Fruit fly (Drosophila melanogaster): ENCODE data around the gene CG42366.

Gene CG42366

dm6 chr2L:9919949-9920348 lies 5.0 kb upstream of the CG42366 start, which contains the start of gene CG4594:
Gene CG4594 (plus strand): TSS chr2L:9920160.
- TF ChIP-seq Vsx2 (GFP tag; optimal IDR thresholded peaks at IDR 0.05; ENCODE audit: partially characterized antibody) (no peak), sage (GFP tag; optimal IDR thresholded peaks at IDR 0.05) (peak; percentile 41), br (GFP tag; optimal IDR thresholded peaks at IDR 0.05) (no peak)

dm6 chr2L:9921401-9921800 lies 3.6 kb upstream of the CG42366 start, which contains the start of gene CG4592:
Gene CG4592 (plus strand): TSS chr2L:9921633.
- no peak for TF ChIP-seq Dif (GFP tag; optimal IDR thresholded peaks at IDR 0.05; ENCODE audit: partially characterized antibody)
- no peak for TF ChIP-seq N (GFP tag; optimal IDR thresholded peaks at IDR 0.05)
- TF ChIP-seq Hnf4 (GFP tag; optimal IDR thresholded peaks at IDR 0.05), result no peak
- no peak for TF ChIP-seq lola (GFP tag; optimal IDR thresholded peaks at IDR 0.05)
- peak; percentile 52 for TF ChIP-seq woc (GFP tag; optimal IDR thresholded peaks at IDR 0.05)
- TF ChIP-seq pan (optimal IDR thresholded peaks at IDR 0.05), result no peak
- TF ChIP-seq tai (GFP tag; optimal IDR thresholded peaks at IDR 0.05), result no peak
- peak; percentile 43 for TF ChIP-seq CG9705 (GFP tag; optimal IDR thresholded peaks at IDR 0.05)
- TF ChIP-seq fru (GFP tag; optimal IDR thresholded peaks at IDR 0.05), result no peak
- peak; percentile 25 for TF ChIP-seq dmrt93B (GFP tag; optimal IDR thresholded peaks at IDR 0.05)
- no peak for TF ChIP-seq dl (GFP tag; optimal IDR thresholded peaks at IDR 0.05; ENCODE audit: insufficient read depth in 1 of 2, partially characterized antibody in 2 of 2)
- TF ChIP-seq jim (GFP tag; optimal IDR thresholded peaks at IDR 0.05), result no peak
- no peak for TF ChIP-seq Dfd (GFP tag; optimal IDR thresholded peaks at IDR 0.05)
- TF ChIP-seq Vsx2 (GFP tag; optimal IDR thresholded peaks at IDR 0.05; ENCODE audit: partially characterized antibody), result no peak
- TF ChIP-seq ey (GFP tag; optimal IDR thresholded peaks at IDR 0.05), result no peak
- TF ChIP-seq Hr83 (GFP tag; optimal IDR thresholded peaks at IDR 0.05; ENCODE audit: poor library complexity, severe bottlenecking), result peak; percentile 60
- no peak for TF ChIP-seq Mio (GFP tag; optimal IDR thresholded peaks at IDR 0.05)
- TF ChIP-seq br (GFP tag; optimal IDR thresholded peaks at IDR 0.05), result peak; percentile 73
- peak; percentile 43 for TF ChIP-seq sv (GFP tag; optimal IDR thresholded peaks at IDR 0.05)
- peak in 1 of 2 experiments; percentile 81 for TF ChIP-seq foxo (GFP tag; optimal IDR thresholded peaks at IDR 0.05)
- TF ChIP-seq dsf (GFP tag; optimal IDR thresholded peaks at IDR 0.05; ENCODE audit: borderline replicate concordance), result no peak
- TF ChIP-seq psq (GFP tag; optimal IDR thresholded peaks at IDR 0.05), result peak; percentile 39
- TF ChIP-seq brk (GFP tag; optimal IDR thresholded peaks at IDR 0.05), result no peak
- TF ChIP-seq GATAd (GFP tag; optimal IDR thresholded peaks at IDR 0.05), result no peak
- TF ChIP-seq Rel (GFP tag; optimal IDR thresholded peaks at IDR 0.05), result no peak
- TF ChIP-seq Rel (tag; optimal IDR thresholded peaks at IDR 0.05), result no peak
- no peak for TF ChIP-seq Hr78 (GFP tag; optimal IDR thresholded peaks at IDR 0.05)
- TF ChIP-seq Jra (GFP tag; optimal IDR thresholded peaks at IDR 0.05), result peak; percentile 26
- no peak for TF ChIP-seq Myc (optimal IDR thresholded peaks at IDR 0.05)
- no peak for TF ChIP-seq sage (GFP tag; optimal IDR thresholded peaks at IDR 0.05)
- TF ChIP-seq HLH106 (tag; optimal IDR thresholded peaks at IDR 0.05), result peak; percentile 73
- peak; percentile 78 for TF ChIP-seq h (GFP tag; optimal IDR thresholded peaks at IDR 0.05)
- no peak for TF ChIP-seq Abd-B (GFP tag; optimal IDR thresholded peaks at IDR 0.05)
- TF ChIP-seq CrebA (GFP tag; optimal IDR thresholded peaks at IDR 0.05; ENCODE audit: borderline replicate concordance), result no peak
- no peak for TF ChIP-seq rgr (GFP tag; optimal IDR thresholded peaks at IDR 0.05)
- peak; percentile 62 for TF ChIP-seq OdsH (GFP tag; optimal IDR thresholded peaks at IDR 0.05)
- no peak for TF ChIP-seq Sp1 (GFP tag; optimal IDR thresholded peaks at IDR 0.05)
- TF ChIP-seq usp (GFP tag; optimal IDR thresholded peaks at IDR 0.05), result no peak
- TF ChIP-seq CG32264 (GFP tag; optimal IDR thresholded peaks at IDR 0.05), result peak; percentile 19

DNA sequence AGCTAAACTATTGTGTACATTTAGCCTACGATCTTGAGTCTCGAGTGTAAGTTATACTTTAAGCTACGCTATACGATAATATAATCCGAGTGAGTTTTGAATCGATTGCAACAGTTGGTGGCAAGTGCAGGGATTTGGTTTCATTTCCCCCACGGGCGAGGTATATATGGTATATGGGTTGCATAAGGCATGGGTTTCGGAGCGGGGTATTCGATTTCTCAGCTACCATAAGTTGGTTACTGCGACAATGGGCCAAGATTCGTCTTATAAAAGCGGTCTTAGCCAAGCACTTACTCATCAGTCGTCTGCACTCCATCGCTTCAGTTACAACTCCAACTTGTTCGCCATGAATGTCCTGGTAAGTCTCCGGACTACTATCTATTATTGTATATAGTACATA lies 5.3 kb downstream of the CG42366 start, which contains the start of gene CG42367:
Gene CG42367 (plus strand): TSS at position 301 of the 400 bp plus-strand sequence.
- no peak for TF ChIP-seq dmrt93B (GFP tag; optimal IDR thresholded peaks at IDR 0.05)
